Worm (Caenorhabditis elegans): Measurements from ENCODE around the gene srh-35.
A peak's percentile ranks its signal among the peaks of the same experiment; 100 is the strongest.

srh-35 gene

ce11 chrV:449130-449529 lies at the start of gene srh-35:
Gene srh-35 (minus strand): TSS chrV:449230.
- TF ChIP-seq F10B5.3 (tag; optimal IDR thresholded peaks at IDR 0.05) (no peak), tra-1 (GFP tag; IDR thresholded peaks at IDR 0.05) (no peak), nhr-48 (tag; optimal IDR thresholded peaks at IDR 0.05) (no peak), fos-1 (tag; optimal IDR thresholded peaks at IDR 0.05) (no peak), zfp-3 (GFP tag; conservative IDR thresholded peaks at IDR 0.05) (no peak), ceh-44 (GFP tag; IDR thresholded peaks at IDR 0.05) (no peak), arid-1 (GFP tag; conservative IDR thresholded peaks at IDR 0.05) (no peak), pqm-1 (tag; optimal IDR thresholded peaks at IDR 0.05) (no peak)

DNA sequence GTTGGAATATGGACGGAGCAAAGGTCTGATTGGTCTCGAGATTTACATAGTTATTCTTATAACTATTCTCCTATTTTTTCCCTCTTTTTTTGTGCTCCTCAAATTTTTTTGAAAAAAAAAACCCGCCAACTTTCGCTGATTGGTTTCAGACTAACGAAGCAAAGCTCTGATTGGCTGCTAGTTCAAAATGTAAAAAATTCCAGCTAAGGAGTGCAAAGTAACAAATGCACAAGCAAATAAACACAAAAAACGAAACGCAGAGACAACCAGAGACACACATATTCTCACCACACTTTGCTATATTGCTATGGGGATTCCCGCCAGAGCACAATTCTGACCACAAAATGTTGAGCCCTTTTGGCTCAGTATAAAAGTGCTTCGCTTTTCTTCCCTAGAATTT lies 48.4 kb upstream of the srh-35 start, which contains the start of gene T01G6.1:
TSS of gene T01G6.1 (plus strand) at position 301 of the 400 bp plus-strand sequence.
- TF ChIP-seq lin-38 (GFP tag; IDR thresholded peaks at IDR 0.05) = no peak
- peak; percentile 22 for TF ChIP-seq aha-1 (tag)

DNA sequence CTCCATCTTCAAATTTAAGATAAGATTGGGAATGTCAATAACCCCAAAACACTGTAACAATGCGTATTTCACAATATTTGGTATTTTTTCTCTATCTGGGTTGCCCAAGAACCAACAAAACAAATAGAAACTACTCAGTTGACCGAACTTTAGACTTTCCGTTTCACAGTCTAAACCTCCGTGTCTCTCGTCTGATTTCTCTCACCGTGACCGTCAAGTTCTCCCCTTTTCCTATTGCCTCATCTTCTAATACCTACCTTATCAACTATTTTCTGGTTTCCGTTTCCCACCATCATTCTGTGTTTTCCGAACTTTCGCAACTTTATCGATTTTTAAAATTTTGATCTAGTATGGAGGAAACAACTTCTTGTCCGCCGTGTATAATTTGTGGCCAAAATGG lies 45.3 kb upstream of the srh-35 start, which contains the start of gene nhr-131:
TSS of gene nhr-131 (plus strand) at position 87 of the 400 bp plus-strand sequence.
- TF ChIP-seq F49E8.2 (tag; optimal IDR thresholded peaks at IDR 0.05; ENCODE audit: borderline replicate concordance) (no peak), daf-12 (tag; optimal IDR thresholded peaks at IDR 0.05) (no peak), lin-13 (GFP tag; optimal IDR thresholded peaks at IDR 0.05) (no peak), daf-16 (GFP tag; optimal IDR thresholded peaks at IDR 0.05) (no peak), daf-16 (tag; optimal IDR thresholded peaks at IDR 0.05) (peak; percentile 82), hmg-1.1 (GFP tag; IDR thresholded peaks at IDR 0.05) (no peak), nhr-28 (tag; optimal IDR thresholded peaks at IDR 0.05) (peak; percentile 87), ztf-11 (tag; optimal IDR thresholded peaks at IDR 0.05) (no peak), hlh-11 (tag; optimal IDR thresholded peaks at IDR 0.05) (peak; percentile 51), nhr-77 (tag; optimal IDR thresholded peaks at IDR 0.05) (peak; percentile 38), spr-1 (tag; optimal IDR thresholded peaks at IDR 0.05) (no peak), nhr-48 (tag; optimal IDR thresholded peaks at IDR 0.05) (no peak), pqm-1 (tag; optimal IDR thresholded peaks at IDR 0.05) (peak; percentile 62), attf-4 (tag; optimal IDR thresholded peaks at IDR 0.05) (no peak), rbr-2 (tag; optimal IDR thresholded peaks at IDR 0.05) (no peak), aly-2 (tag; optimal IDR thresholded peaks at IDR 0.05) (no peak), mdl-1 (tag; optimal IDR thresholded peaks at IDR 0.05) (peak in 1 of 2 experiments; percentile 10), daf-8 (GFP tag; IDR thresholded peaks at IDR 0.05) (no peak), dpl-1 (GFP tag; optimal IDR thresholded peaks at IDR 0.05) (no peak), zip-11 (GFP tag; IDR thresholded peaks at IDR 0.05) (no peak), saeg-2 (GFP tag; IDR thresholded peaks at IDR 0.05) (no peak), lsy-2 (tag; optimal IDR thresholded peaks at IDR 0.05) (no peak), zag-1 (tag; optimal IDR thresholded peaks at IDR 0.05) (no peak), lin-29 (GFP tag; IDR thresholded peaks at IDR 0.05) (no peak), spr-3 (GFP tag; optimal IDR thresholded peaks at IDR 0.05) (no peak), nhr-76 (tag; optimal IDR thresholded peaks at IDR 0.05) (no peak), vab-7 (GFP tag; IDR thresholded peaks at IDR 0.05) (no peak), egl-43 (GFP tag; IDR thresholded peaks at IDR 0.05) (no peak), dve-1 (tag; optimal IDR thresholded peaks at IDR 0.05; ENCODE audit: insufficient read depth) (peak; percentile 71), nhr-6 (tag; optimal IDR thresholded peaks at IDR 0.05) (no peak), sdz-12 (GFP tag; optimal IDR thresholded peaks at IDR 0.05) (no peak), duxl-1 (tag; optimal IDR thresholded peaks at IDR 0.05; ENCODE audit: poor library complexity) (no peak), nhr-41 (GFP tag; IDR thresholded peaks at IDR 0.05) (no peak), mxl-2 (GFP tag; conservative IDR thresholded peaks at IDR 0.05) (no peak), lin-1 (GFP tag; IDR thresholded peaks at IDR 0.05) (peak; percentile 58; the same call in 1 of the 2 replicates), zip-2 (tag; optimal IDR thresholded peaks at IDR 0.05) (no peak), ceh-20 (GFP tag; IDR thresholded peaks at IDR 0.05) (no peak), dmd-6 (GFP tag; IDR thresholded peaks at IDR 0.05) (peak; percentile 77), nhr-237 (tag; optimal IDR thresholded peaks at IDR 0.05) (no peak), D1046.2 (GFP tag; IDR thresholded peaks at IDR 0.05) (no peak), F10B5.3 (tag; optimal IDR thresholded peaks at IDR 0.05) (no peak), ceh-28 (tag; optimal IDR thresholded peaks at IDR 0.05) (peak; percentile 48)
